Worm (Caenorhabditis elegans) whole organism, early embryonic: ENCODE data around the gene F26G1.9.

ENCODE experiments used
- B0310.2 ChIP-seq: sonication (generic microtip); optimal IDR thresholded peaks from 2 replicates; lab custom pipeline; 2016; ENCODE audit warnings: mild to moderate bottlenecking, missing genetic modification characterization, missing compliant biosample characterization
- ama-1 ChIP-seq: fragments of 150-350 bp; optimal IDR thresholded peaks from 2 replicates; lab custom pipeline; 2014
- ets-7 ChIP-seq: sonication (generic microtip); optimal IDR thresholded peaks from 2 replicates; lab custom pipeline; 2016; ENCODE audit warnings: missing genotype, missing genetic modification characterization, missing compliant biosample characterization
- hmg-4 ChIP-seq: fragments of 200-800 bp; sonication (Bioruptor generic); optimal IDR thresholded peaks from 2 replicates; lab custom pipeline; 2018; ENCODE audit warnings: mild to moderate bottlenecking, missing genetic modification characterization, missing compliant biosample characterization
- hnd-1 ChIP-seq: sonication (generic microtip); optimal IDR thresholded peaks from 2 replicates; lab custom pipeline; 2016; ENCODE audit warnings: missing genetic modification characterization, missing compliant biosample characterization
- sea-1 ChIP-seq: fragments of 200-800 bp; sonication (Bioruptor generic); conservative IDR thresholded peaks from 2 replicates; pipeline ENCODE4 v1.3.6; 2022; ENCODE audit warnings: missing genetic modification characterization, missing compliant biosample characterization
- tra-4 ChIP-seq: sonication (generic microtip); optimal IDR thresholded peaks from 2 replicates; lab custom pipeline; 2017; ENCODE audit warnings: missing genetic modification characterization, missing compliant biosample characterization

- no peak for TF ChIP-seq tra-4
- no peak for TF ChIP-seq ets-7 (tag; lab: Kevin White, UChicago)
- no peak for TF ChIP-seq ama-1 (lab: Kevin White, UChicago)
- no peak for TF ChIP-seq hnd-1 (tag; lab: Kevin White, UChicago)
- TF ChIP-seq B0310.2 (tag; lab: Kevin White, UChicago) = no peak
- TF ChIP-seq hmg-4 (GFP tag; lab: Kevin White, UChicago) = no peak
- no peak for TF ChIP-seq sea-1
Observed at ce11 chrII:4784436-4784835, 10.6 kb upstream of the F26G1.9 start, which contains the start of gene nep-12.
